Fruit fly (Drosophila melanogaster) whole organism, embryonic: ENCODE results near the gene CG32645.

Experiments
- Abd-B ChIP-seq: fragments of 200-800 bp; sonication (Bioruptor generic); optimal IDR thresholded peaks from 2 replicates; lab custom pipeline; 2018; ENCODE audit warnings: missing biosample characterization, mild to moderate bottlenecking, missing genetic modification characterization, moderate library complexity
- Adf1 ChIP-seq: fragments of 200-800 bp; sonication (Bioruptor generic); IDR thresholded peaks from 2 replicates; pipeline ENCODE4 v1.3.6; 2022; ENCODE audit warnings: missing biosample characterization, missing genetic modification characterization
- CG10979 ChIP-seq: fragments of 200-800 bp; sonication (Bioruptor generic); optimal IDR thresholded peaks from 2 replicates; lab custom pipeline; 2018; ENCODE audit warnings: missing biosample characterization, mild to moderate bottlenecking, missing genetic modification characterization, moderate library complexity
- CG11398 ChIP-seq: fragments of 200-800 bp; sonication (Bioruptor generic); optimal IDR thresholded peaks from 2 replicates; lab custom pipeline; 2016; ENCODE audit warnings: missing biosample characterization, missing genetic modification characterization
- CG13894 ChIP-seq: fragments of 200-800 bp; sonication (Bioruptor generic); optimal IDR thresholded peaks from 3 replicates; lab custom pipeline; 2018; ENCODE audit warnings: missing biosample characterization, mild to moderate bottlenecking, missing genetic modification characterization, moderate library complexity
- CG17802 ChIP-seq: fragments of 200-800 bp; sonication (Bioruptor generic); optimal IDR thresholded peaks from 2 replicates; lab custom pipeline; 2018; ENCODE audit warnings: missing biosample characterization, mild to moderate bottlenecking, missing genetic modification characterization, moderate library complexity
- CG18764 ChIP-seq: fragments of 200-800 bp; sonication (Bioruptor generic); optimal IDR thresholded peaks from 3 replicates; lab custom pipeline; 2016; ENCODE audit warnings: missing biosample characterization, missing genetic modification characterization
- CG31224 ChIP-seq: fragments of 200-800 bp; sonication (Bioruptor generic); IDR thresholded peaks from 2 replicates; pipeline ENCODE4 v1.3.6; 2022; ENCODE audit warnings: missing biosample characterization, missing genetic modification characterization
- CG31365 ChIP-seq: fragments of 200-800 bp; sonication (Bioruptor generic); optimal IDR thresholded peaks from 2 replicates; lab custom pipeline; 2018; ENCODE audit warnings: missing biosample characterization, mild to moderate bottlenecking, missing genetic modification characterization
- CG31441 ChIP-seq: fragments of 200-800 bp; sonication (Bioruptor generic); IDR thresholded peaks from 2 replicates; pipeline ENCODE4 v1.3.6; 2022; ENCODE audit warnings: missing biosample characterization, missing genetic modification characterization
- CG3726 ChIP-seq: fragments of 200-800 bp; sonication (Bioruptor generic); IDR thresholded peaks from 3 replicates; pipeline ENCODE4, ENCODE4 v1.3.6; 2022; ENCODE audit warnings: missing biosample characterization, missing genetic modification characterization
- CG42726 ChIP-seq: fragments of 200-800 bp; sonication (Bioruptor generic); IDR thresholded peaks from 2 replicates; pipeline ENCODE4 v1.3.6; 2022; ENCODE audit warnings: missing biosample characterization, missing genetic modification characterization; ENCODE audit not compliant: partially characterized antibody
- CG4707 ChIP-seq: fragments of 200-800 bp; sonication (Bioruptor generic); optimal IDR thresholded peaks from 2 replicates; lab custom pipeline; 2018; ENCODE audit warnings: missing biosample characterization, mild to moderate bottlenecking, missing genetic modification characterization, moderate library complexity
- CG6272 ChIP-seq: fragments of 200-800 bp; sonication (Bioruptor generic); IDR thresholded peaks from 2 replicates; pipeline ENCODE4 v1.3.6; 2022; ENCODE audit warnings: missing biosample characterization, missing genetic modification characterization
- CG7357 ChIP-seq: fragments of 200-800 bp; sonication (Bioruptor generic); IDR thresholded peaks from 3 replicates; pipeline ENCODE4 v1.3.6; 2022; ENCODE audit warnings: missing biosample characterization, missing genetic modification characterization
- CkIIα-i1 ChIP-seq: fragments of 200-800 bp; sonication (Bioruptor generic); IDR thresholded peaks from 2 replicates; pipeline ENCODE4 v1.3.6; 2022; ENCODE audit warnings: missing biosample characterization, missing genetic modification characterization
- CrebB ChIP-seq: fragments of 200-800 bp; sonication (Bioruptor generic); optimal IDR thresholded peaks from 3 replicates; lab custom pipeline; 2018; ENCODE audit warnings: missing biosample characterization, mild to moderate bottlenecking, missing genetic modification characterization
- Deaf1 ChIP-seq: fragments of 200-800 bp; optimal IDR thresholded peaks from 3 replicates; lab custom pipeline; 2019; ENCODE audit warnings: missing biosample characterization, mild to moderate bottlenecking, missing genetic modification characterization, moderate library complexity
- Doc2 ChIP-seq: fragments of 200-800 bp; sonication (Bioruptor generic); IDR thresholded peaks from 2 replicates; pipeline ENCODE4 v1.3.6; 2022; ENCODE audit warnings: missing biosample characterization, missing genetic modification characterization
- Gsc ChIP-seq: fragments of 200-800 bp; sonication (Bioruptor generic); IDR thresholded peaks from 2 replicates; pipeline ENCODE4 v1.3.6; 2022; ENCODE audit warnings: missing biosample characterization, missing genetic modification characterization
- Kr ChIP-seq: fragments of 200-800 bp; sonication (Bioruptor generic); optimal IDR thresholded peaks from 2 replicates; lab custom pipeline; 2017; ENCODE audit warnings: missing biosample characterization, mild to moderate bottlenecking, missing genetic modification characterization
- Lim3 ChIP-seq: fragments of 200-800 bp; sonication (Bioruptor generic); IDR thresholded peaks from 2 replicates; pipeline ENCODE4 v1.3.6; 2022; ENCODE audit warnings: missing biosample characterization, missing genetic modification characterization
- MESR4 ChIP-seq: fragments of 200-800 bp; sonication (Bioruptor generic); optimal IDR thresholded peaks from 2 replicates; lab custom pipeline; 2018; ENCODE audit warnings: missing biosample characterization, mild to moderate bottlenecking, missing genetic modification characterization, moderate library complexity
- Max ChIP-seq: fragments of 200-800 bp; sonication (Bioruptor generic); optimal IDR thresholded peaks from 2 replicates; lab custom pipeline; 2016; ENCODE audit warnings: missing biosample characterization, mild to moderate bottlenecking, missing genetic modification characterization
- Optix ChIP-seq: fragments of 200-800 bp; sonication (Bioruptor generic); IDR thresholded peaks from 3 replicates; pipeline ENCODE4 v1.3.6; 2022; ENCODE audit warnings: missing biosample characterization, missing genetic modification characterization
- Rfx ChIP-seq: fragments of 200-800 bp; sonication (Bioruptor generic); IDR thresholded peaks from 2 replicates; pipeline ENCODE4 v1.3.6; 2022; ENCODE audit warnings: missing biosample characterization, missing genetic modification characterization
- Ssrp ChIP-seq: fragments of 200-800 bp; sonication (Bioruptor generic); optimal IDR thresholded peaks from 2 replicates; lab custom pipeline; 2018; ENCODE audit warnings: missing biosample characterization, mild to moderate bottlenecking, missing genetic modification characterization, moderate library complexity
- Stat92E ChIP-seq, 3 experiments: fragments of >200 bp in 2 of 3; fragments of 200-800 bp in 1 of 3; sonication (Bioruptor generic) in 1 of 3; optimal IDR thresholded peaks; 2 replicates each; lab custom pipeline; 2017 to 2019; ENCODE audit warnings: missing biosample characterization in 3 of 3, missing genetic modification characterization in 3 of 3, mild to moderate bottlenecking in 1 of 3, moderate library complexity in 1 of 3
- Tbp ChIP-seq: fragments of >200 bp; optimal IDR thresholded peaks from 2 replicates; lab custom pipeline; 2018; ENCODE audit warnings: missing biosample characterization, missing genetic modification characterization
- ase ChIP-seq: fragments of 200-800 bp; sonication (Bioruptor generic); IDR thresholded peaks from 3 replicates; pipeline ENCODE4 v1.3.6; 2022; ENCODE audit warnings: missing biosample characterization, missing genetic modification characterization
- caup ChIP-seq: fragments of 200-800 bp; sonication (Bioruptor generic); optimal IDR thresholded peaks from 3 replicates; lab custom pipeline; 2017; ENCODE audit warnings: missing biosample characterization, mild to moderate bottlenecking, missing genetic modification characterization, moderate library complexity; ENCODE audit not compliant: severe bottlenecking
- chm ChIP-seq: fragments of 200-800 bp; sonication (Bioruptor generic); IDR thresholded peaks from 2 replicates; pipeline ENCODE4 v1.3.6; 2022; ENCODE audit warnings: missing biosample characterization, missing genetic modification characterization
- croc ChIP-seq: fragments of 200-800 bp; sonication (Bioruptor generic); conservative IDR thresholded peaks from 3 replicates; pipeline ENCODE4 v1.3.6; 2022; ENCODE audit warnings: missing biosample characterization, missing genetic modification characterization
- crp ChIP-seq, 2 experiments: fragments of 200-800 bp; sonication (Bioruptor generic); optimal IDR thresholded peaks; 2 replicates in 1 of 2; 3 replicates in 1 of 2; lab custom pipeline; 2017; ENCODE audit warnings: missing biosample characterization in 2 of 2, missing genetic modification characterization in 2 of 2, mild to moderate bottlenecking in 1 of 2, moderate library complexity in 1 of 2
- emc ChIP-seq: fragments of 200-800 bp; sonication (Bioruptor generic); optimal IDR thresholded peaks from 2 replicates; lab custom pipeline; 2016; ENCODE audit warnings: missing biosample characterization, missing genetic modification characterization
- ftz-f1 ChIP-seq: fragments of 200-800 bp; sonication (Bioruptor generic); optimal IDR thresholded peaks from 2 replicates; lab custom pipeline; 2016; ENCODE audit warnings: missing biosample characterization, missing genetic modification characterization
- gfzf ChIP-seq: fragments of 200-800 bp; sonication (Bioruptor generic); optimal IDR thresholded peaks from 2 replicates; lab custom pipeline; 2016; ENCODE audit warnings: missing biosample characterization, mild to moderate bottlenecking, missing genetic modification characterization, moderate library complexity
- grau ChIP-seq: fragments of 200-800 bp; optimal IDR thresholded peaks from 3 replicates; lab custom pipeline; 2019; ENCODE audit warnings: missing biosample characterization, mild to moderate bottlenecking, missing genetic modification characterization, moderate library complexity
- ind ChIP-seq: fragments of 200-800 bp; sonication (Bioruptor generic); optimal IDR thresholded peaks from 3 replicates; lab custom pipeline; 2016; ENCODE audit warnings: missing biosample characterization, missing genetic modification characterization
- jumu ChIP-seq: fragments of 200-800 bp; sonication (Bioruptor generic); optimal IDR thresholded peaks from 3 replicates; lab custom pipeline; 2016; ENCODE audit warnings: missing biosample characterization, missing genetic modification characterization
- klu ChIP-seq: fragments of 200-800 bp; sonication (Bioruptor generic); IDR thresholded peaks from 2 replicates; pipeline ENCODE4 v1.3.6; 2022; ENCODE audit warnings: missing biosample characterization, missing genetic modification characterization
- lab ChIP-seq: fragments of 200-800 bp; sonication (Bioruptor generic); optimal IDR thresholded peaks from 3 replicates; lab custom pipeline; 2017; ENCODE audit warnings: missing biosample characterization, missing genetic modification characterization, mild to moderate bottlenecking, moderate library complexity, missing genetic modification reagents
- luna ChIP-seq: fragments of 200-800 bp; sonication (Bioruptor generic); optimal IDR thresholded peaks from 2 replicates; lab custom pipeline; 2016; ENCODE audit warnings: missing biosample characterization, missing genetic modification characterization
- mld ChIP-seq: fragments of 200-800 bp; sonication (Bioruptor generic); IDR thresholded peaks from 3 replicates; pipeline ENCODE4 v1.3.6; 2022; ENCODE audit warnings: missing biosample characterization, missing genetic modification characterization; ENCODE audit not compliant: partially characterized antibody
- peb ChIP-seq: fragments of 200-800 bp; sonication (Bioruptor generic); IDR thresholded peaks from 2 replicates; pipeline ENCODE4 v1.3.6; 2022; ENCODE audit warnings: missing biosample characterization, missing genetic modification characterization
- schlank ChIP-seq: fragments of 200-800 bp; sonication (Bioruptor generic); optimal IDR thresholded peaks from 2 replicates; lab custom pipeline; 2018; ENCODE audit warnings: missing biosample characterization, mild to moderate bottlenecking, missing genetic modification characterization
- sima ChIP-seq: fragments of 200-800 bp; sonication (Bioruptor generic); optimal IDR thresholded peaks from 2 replicates; lab custom pipeline; 2016; ENCODE audit warnings: missing biosample characterization, missing genetic modification characterization
- toy ChIP-seq: fragments of 200-800 bp; sonication (Bioruptor generic); IDR thresholded peaks from 2 replicates; pipeline ENCODE4 v1.3.6; 2022; ENCODE audit warnings: missing biosample characterization, missing genetic modification characterization
- z ChIP-seq: fragments of 200-800 bp; sonication (Bioruptor generic); IDR thresholded peaks from 3 replicates; pipeline ENCODE4 v1.3.6; 2022; ENCODE audit warnings: missing biosample characterization, missing genetic modification characterization
- zfh2 ChIP-seq: fragments of 200-800 bp; sonication (Bioruptor generic); optimal IDR thresholded peaks from 2 replicates; lab custom pipeline; 2016; ENCODE audit warnings: missing biosample characterization, missing genetic modification characterization

CG32645 gene

DNA sequence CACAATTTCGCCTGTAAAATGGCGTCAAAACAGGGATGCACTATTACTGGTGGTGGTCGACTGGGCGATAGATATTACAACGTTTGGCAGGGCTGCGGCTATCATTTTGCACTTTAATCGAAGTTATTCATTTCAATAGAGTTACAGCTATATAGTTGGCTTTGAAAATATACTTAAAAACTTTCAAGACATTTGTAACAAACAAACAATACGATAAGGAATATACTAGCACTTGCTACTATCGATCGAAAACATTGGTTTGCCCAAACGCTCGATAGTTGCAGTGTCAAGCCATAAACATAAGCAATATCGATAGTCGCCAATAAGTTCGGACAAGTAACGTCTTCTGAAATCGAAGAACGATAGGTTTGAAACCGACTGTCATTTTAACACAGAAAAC, 20.5 kb downstream of the CG32645 start, which contains the start of the genes Bap60 and CG12096 (continued):
- TF ChIP-seq Gsc (GFP tag; lab: Robert Waterston, UW): 0 out of 2 replicates have a peak, but pooled peaks have one; percentile 8
- peak; percentile 43 for TF ChIP-seq CG42726 (GFP tag; lab: Robert Waterston, UW)
- TF ChIP-seq CG31365 (tag; lab: Kevin White, UChicago): peak; percentile 13
- TF ChIP-seq ind (GFP tag; lab: Kevin White, UChicago): peak; percentile 79
- TF ChIP-seq CG3726 (GFP tag; lab: Robert Waterston, UW): no peak
- TF ChIP-seq jumu: peak; percentile 85
- TF ChIP-seq klu (GFP tag; lab: Robert Waterston, UW): peak; percentile 54; the same call in 1 of the 2 replicates
- TF ChIP-seq emc (GFP tag; lab: Kevin White, UChicago): peak; percentile 51
- TF ChIP-seq Deaf1 (tag; lab: Kevin White, UChicago): no peak
- peak; percentile 27 for TF ChIP-seq CG11398
- TF ChIP-seq caup (GFP tag; lab: Kevin White, UChicago): peak; percentile 56
- TF ChIP-seq chm (GFP tag; lab: Robert Waterston, UW): no peak
- TF ChIP-seq CG31441 (GFP tag; lab: Robert Waterston, UW): no peak; the same call in 1 of the 2 replicates
- peak; percentile 82 for TF ChIP-seq grau (tag; lab: Kevin White, UChicago)
- TF ChIP-seq toy (GFP tag; lab: Robert Waterston, UW): no peak
- peak; percentile 91 for TF ChIP-seq Abd-B
- no peak for TF ChIP-seq Tbp (GFP tag; lab: Kevin White, UChicago)
- TF ChIP-seq gfzf: peak; percentile 43
- TF ChIP-seq CG13894 (tag; lab: Kevin White, UChicago): peak; percentile 63
- TF ChIP-seq peb (GFP tag; lab: Robert Waterston, UW): no peak
- TF ChIP-seq CG10979 (tag; lab: Kevin White, UChicago): peak; percentile 68
- TF ChIP-seq CG6272 (GFP tag; lab: Robert Waterston, UW): peak; percentile 44
- no peak for TF ChIP-seq Doc2 (GFP tag; lab: Robert Waterston, UW)
- peak in 1 of 3 experiments; percentile 42 for TF ChIP-seq Stat92E (GFP tag; optimal IDR thresholded peaks at IDR 0.05; lab: Kevin White, UChicago)
- peak; percentile 41 for TF ChIP-seq schlank (tag; lab: Kevin White, UChicago)
- TF ChIP-seq CrebB (tag; lab: Kevin White, UChicago): peak; percentile 41
- peak; percentile 45; the same call in 2 of the 3 replicates for TF ChIP-seq croc (GFP tag; lab: Robert Waterston, UW)
- TF ChIP-seq luna (GFP tag; lab: Kevin White, UChicago): peak; percentile 54
- TF ChIP-seq z: no peak
- no peak for TF ChIP-seq Lim3
- TF ChIP-seq zfh2 (GFP tag; lab: Kevin White, UChicago): peak; percentile 88
- no peak for TF ChIP-seq Kr (GFP tag; lab: Kevin White, UChicago)
- TF ChIP-seq sima: peak; percentile 11
- TF ChIP-seq CG17802 (tag; lab: Kevin White, UChicago): peak; percentile 12
- peak; percentile 13; the same call in 1 of the 3 replicates for TF ChIP-seq Optix (GFP tag; lab: Robert Waterston, UW)
- no peak for TF ChIP-seq lab (GFP tag; lab: Kevin White, UChicago)
- TF ChIP-seq CG31224 (GFP tag; lab: Robert Waterston, UW): peak; percentile 27; the same call in 1 of the 2 replicates
- TF ChIP-seq CG7357: peak; percentile 40; the same call in 2 of the 3 replicates
- peak; percentile 63 for TF ChIP-seq Max
- TF ChIP-seq CG4707: no peak
- TF ChIP-seq ase (GFP tag; lab: Robert Waterston, UW): peak; percentile 29; the same call in 1 of the 3 replicates
- TF ChIP-seq Ssrp (tag; lab: Kevin White, UChicago): peak; percentile 71
- TF ChIP-seq ftz-f1 (GFP tag; lab: Kevin White, UChicago): no peak
- TF ChIP-seq CG18764 (GFP tag; lab: Kevin White, UChicago): peak; percentile 46
- TF ChIP-seq crp (GFP tag; optimal IDR thresholded peaks at IDR 0.05; lab: Kevin White, UChicago): peak in 1 of 2 experiments; percentile 45
- peak; percentile 76 for TF ChIP-seq Rfx (GFP tag; lab: Robert Waterston, UW)
- no peak for TF ChIP-seq CkIIα-i1
- 0 out of 2 replicates have a peak, but pooled peaks have one; percentile 15 for TF ChIP-seq Adf1
- peak; percentile 88; the same call in 2 of the 3 replicates for TF ChIP-seq mld (GFP tag; lab: Robert Waterston, UW)
- no peak for TF ChIP-seq MESR4 (GFP tag; lab: Kevin White, UChicago)
